Worm (Caenorhabditis elegans) whole organism, L4/young adult: ENCODE results near the gene C05G5.3.

Experiments used
- W03F9.2 ChIP-seq: fragments of 150-350 bp; optimal IDR thresholded peaks from 2 replicates; lab custom pipeline; 2014; ENCODE audit warnings: missing biosample characterization, missing genetic modification characterization
- him-1 ChIP-seq: sonication (generic microtip); optimal IDR thresholded peaks from 2 replicates; lab custom pipeline; 2016; ENCODE audit warnings: missing genotype, missing genetic modification reagents, missing genetic modification characterization, missing compliant biosample characterization

DNA sequence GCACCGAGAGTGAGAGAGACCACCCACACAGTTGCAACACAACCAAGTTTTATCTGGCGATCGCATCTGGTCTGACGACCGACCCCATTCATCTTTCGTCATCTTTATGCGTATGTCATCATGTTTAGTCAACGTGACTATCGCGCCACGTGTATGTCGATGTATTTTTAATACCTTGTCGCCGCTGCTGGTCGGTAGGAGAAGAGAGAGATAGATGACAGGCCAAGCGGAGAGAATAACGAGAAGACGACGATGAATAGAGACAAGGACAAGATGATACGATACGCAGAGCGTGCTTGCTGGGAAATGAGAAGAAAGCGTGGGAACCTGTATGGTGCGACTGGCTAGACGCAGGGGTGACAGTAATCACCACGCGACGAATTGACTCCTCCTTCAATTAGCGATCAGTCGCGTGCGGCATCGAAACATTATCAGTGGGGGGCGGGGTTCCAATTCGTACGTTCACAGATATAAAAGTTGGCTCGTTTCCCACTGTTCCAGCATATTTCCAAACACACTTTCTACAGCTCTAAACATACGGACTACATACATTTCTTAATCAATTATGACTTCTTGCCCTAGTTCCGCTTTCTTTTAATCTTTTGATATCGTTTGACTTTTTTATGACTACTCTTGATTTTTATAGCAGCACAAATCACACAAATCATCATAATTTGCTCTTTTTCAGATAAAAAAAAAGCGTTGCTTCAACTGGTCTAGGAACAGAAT lies 38.7 kb upstream of the C05G5.3 start, which contains the start of gene tatn-1:
- TF ChIP-seq W03F9.2 (peak; percentile 4), him-1 (tag; lab: Kevin White, UChicago) (no peak)
